Fruit fly (Drosophila melanogaster) whole organism, embryonic: Measurements from ENCODE around the gene eIF3h.
A peak's percentile ranks its signal among the peaks of the same experiment; 100 is the strongest.

Experiments used
- Asciz ChIP-seq: fragments of 200-800 bp; sonication (Bioruptor generic); optimal IDR thresholded peaks from 2 replicates; lab custom pipeline; 2017; ENCODE audit warnings: missing biosample characterization, mild to moderate bottlenecking, missing genetic modification characterization, missing genetic modification reagents
- CG10543 ChIP-seq: fragments of 200-800 bp; sonication (Bioruptor generic); optimal IDR thresholded peaks from 3 replicates; lab custom pipeline; 2017; ENCODE audit warnings: missing biosample characterization, mild to moderate bottlenecking, missing genetic modification characterization, moderate library complexity
- CG10565 ChIP-seq: fragments of 200-800 bp; sonication (Bioruptor generic); optimal IDR thresholded peaks from 3 replicates; lab custom pipeline; 2016; ENCODE audit warnings: missing biosample characterization, mild to moderate bottlenecking, missing genetic modification characterization
- CG12391 ChIP-seq: fragments of 200-800 bp; sonication (Bioruptor generic); optimal IDR thresholded peaks from 3 replicates; lab custom pipeline; 2018; ENCODE audit warnings: missing biosample characterization, mild to moderate bottlenecking, missing genetic modification characterization, moderate library complexity
- CG13424 ChIP-seq: fragments of 200-800 bp; sonication (Bioruptor generic); optimal IDR thresholded peaks from 2 replicates; lab custom pipeline; 2019; ENCODE audit warnings: missing biosample characterization, mild to moderate bottlenecking, missing genetic modification characterization, moderate library complexity
- CG17186 ChIP-seq: fragments of 200-800 bp; sonication (Bioruptor generic); optimal IDR thresholded peaks from 3 replicates; lab custom pipeline; 2017; ENCODE audit warnings: missing biosample characterization, missing genetic modification reagents, missing genetic modification characterization
- CG2116 ChIP-seq: fragments of 200-800 bp; sonication (Bioruptor generic); optimal IDR thresholded peaks from 3 replicates; lab custom pipeline; 2018; ENCODE audit warnings: missing biosample characterization, mild to moderate bottlenecking, missing genetic modification characterization
- CG31441 ChIP-seq: fragments of 200-800 bp; sonication (Bioruptor generic); IDR thresholded peaks from 2 replicates; pipeline ENCODE4 v1.3.6; 2022; ENCODE audit warnings: missing biosample characterization, missing genetic modification characterization
- CG32767 ChIP-seq: fragments of 200-800 bp; sonication (Bioruptor generic); IDR thresholded peaks from 2 replicates; pipeline ENCODE4 v1.3.6; 2022; ENCODE audit warnings: missing biosample characterization, missing genetic modification characterization
- CG42726 ChIP-seq: fragments of 200-800 bp; sonication (Bioruptor generic); IDR thresholded peaks from 2 replicates; pipeline ENCODE4 v1.3.6; 2022; ENCODE audit warnings: missing biosample characterization, missing genetic modification characterization; ENCODE audit not compliant: partially characterized antibody
- CG6791 ChIP-seq: fragments of 200-800 bp; sonication (Bioruptor generic); IDR thresholded peaks from 3 replicates; pipeline ENCODE4 v1.3.6; 2022; ENCODE audit warnings: missing biosample characterization, missing genetic modification characterization; ENCODE audit not compliant: partially characterized antibody
- CG7271 ChIP-seq: fragments of 200-800 bp; sonication (Bioruptor generic); optimal IDR thresholded peaks from 2 replicates; lab custom pipeline; 2018; ENCODE audit warnings: missing biosample characterization, mild to moderate bottlenecking, missing genetic modification characterization, moderate library complexity
- CG7987 ChIP-seq: fragments of 200-800 bp; sonication (Bioruptor generic); optimal IDR thresholded peaks from 2 replicates; lab custom pipeline; 2018; ENCODE audit warnings: missing biosample characterization, mild to moderate bottlenecking, missing genetic modification characterization, moderate library complexity
- CG9437 ChIP-seq: fragments of 200-800 bp; sonication (Bioruptor generic); optimal IDR thresholded peaks from 2 replicates; lab custom pipeline; 2018; ENCODE audit warnings: missing biosample characterization, mild to moderate bottlenecking, missing genetic modification characterization
- Dip2 ChIP-seq: fragments of 200-800 bp; sonication (Bioruptor generic); IDR thresholded peaks from 2 replicates; pipeline ENCODE4 v1.3.6; 2022; ENCODE audit warnings: missing biosample characterization, missing genetic modification characterization
- Doc3 ChIP-seq: fragments of 200-800 bp; sonication (Bioruptor generic); IDR thresholded peaks from 3 replicates; pipeline ENCODE4 v1.3.6; 2022; ENCODE audit warnings: missing biosample characterization, missing genetic modification characterization; ENCODE audit not compliant: partially characterized antibody
- E2f1 ChIP-seq: fragments of 200-800 bp; sonication (Bioruptor generic); IDR thresholded peaks from 2 replicates; pipeline ENCODE4 v1.3.6; 2022; ENCODE audit warnings: missing biosample characterization, missing genetic modification characterization
- Fer3 ChIP-seq: fragments of 200-800 bp; sonication (Bioruptor generic); optimal IDR thresholded peaks from 2 replicates; lab custom pipeline; 2018; ENCODE audit warnings: missing biosample characterization, mild to moderate bottlenecking, missing genetic modification characterization, moderate library complexity
- HLH3B ChIP-seq: fragments of 200-800 bp; sonication (Bioruptor generic); IDR thresholded peaks from 2 replicates; pipeline ENCODE4 v1.3.6; 2022; ENCODE audit warnings: missing biosample characterization, missing genetic modification characterization
- Lim3 ChIP-seq: fragments of 200-800 bp; sonication (Bioruptor generic); IDR thresholded peaks from 2 replicates; pipeline ENCODE4 v1.3.6; 2022; ENCODE audit warnings: missing biosample characterization, missing genetic modification characterization
- Meics ChIP-seq: fragments of 200-800 bp; sonication (Bioruptor generic); optimal IDR thresholded peaks from 2 replicates; lab custom pipeline; 2017; ENCODE audit warnings: missing biosample characterization, mild to moderate bottlenecking, missing genetic modification characterization
- Oaz ChIP-seq: fragments of 200-800 bp; sonication (Bioruptor generic); IDR thresholded peaks from 2 replicates; pipeline ENCODE4 v1.3.6; 2022; ENCODE audit warnings: missing biosample characterization, missing genetic modification characterization
- Oli ChIP-seq: fragments of 200-800 bp; sonication (Bioruptor generic); optimal IDR thresholded peaks from 2 replicates; lab custom pipeline; 2018; ENCODE audit warnings: missing biosample characterization, mild to moderate bottlenecking, missing genetic modification characterization, moderate library complexity
- Optix ChIP-seq: fragments of 200-800 bp; sonication (Bioruptor generic); IDR thresholded peaks from 3 replicates; pipeline ENCODE4 v1.3.6; 2022; ENCODE audit warnings: missing biosample characterization, missing genetic modification characterization
- Ravus ChIP-seq: fragments of 200-800 bp; sonication (Bioruptor generic); IDR thresholded peaks from 2 replicates; pipeline ENCODE4 v1.3.6; 2022; ENCODE audit warnings: missing biosample characterization, missing genetic modification characterization
- Rfx ChIP-seq: fragments of 200-800 bp; sonication (Bioruptor generic); IDR thresholded peaks from 2 replicates; pipeline ENCODE4 v1.3.6; 2022; ENCODE audit warnings: missing biosample characterization, missing genetic modification characterization
- Stat92E ChIP-seq, 3 experiments: fragments of >200 bp in 2 of 3; fragments of 200-800 bp in 1 of 3; sonication (Bioruptor generic) in 1 of 3; optimal IDR thresholded peaks; 2 replicates each; lab custom pipeline; 2017 to 2019; ENCODE audit warnings: missing biosample characterization in 3 of 3, missing genetic modification characterization in 3 of 3, mild to moderate bottlenecking in 1 of 3, moderate library complexity in 1 of 3
- ac ChIP-seq: fragments of 200-800 bp; sonication (Bioruptor generic); optimal IDR thresholded peaks from 3 replicates; lab custom pipeline; 2017; ENCODE audit warnings: missing biosample characterization, mild to moderate bottlenecking, missing genetic modification characterization
- bsh ChIP-seq, 2 experiments: fragments of 200-800 bp; sonication (Bioruptor generic); optimal IDR thresholded peaks; 2 replicates each; lab custom pipeline; 2017 to 2018; ENCODE audit warnings: mild to moderate bottlenecking in 2 of 2, missing biosample characterization in 2 of 2, missing genetic modification characterization in 2 of 2, moderate library complexity in 1 of 2
- cad ChIP-seq: fragments of >200 bp; optimal IDR thresholded peaks from 2 replicates; lab custom pipeline; 2017; ENCODE audit warnings: missing biosample characterization, missing genetic modification characterization
- chinmo ChIP-seq: fragments of 200-800 bp; sonication (Bioruptor generic); IDR thresholded peaks from 4 replicates; pipeline ENCODE4 v1.3.6; 2022; ENCODE audit warnings: missing biosample characterization, missing genetic modification characterization; ENCODE audit not compliant: partially characterized antibody
- chm ChIP-seq: fragments of 200-800 bp; sonication (Bioruptor generic); IDR thresholded peaks from 2 replicates; pipeline ENCODE4 v1.3.6; 2022; ENCODE audit warnings: missing biosample characterization, missing genetic modification characterization
- dan ChIP-seq: fragments of 200-800 bp; sonication (Bioruptor generic); IDR thresholded peaks from 2 replicates; pipeline ENCODE4 v1.3.6; 2022; ENCODE audit warnings: missing biosample characterization, missing genetic modification characterization
- dimm ChIP-seq: fragments of 200-800 bp; sonication (Bioruptor generic); IDR thresholded peaks from 2 replicates; pipeline ENCODE4 v1.3.6; 2022; ENCODE audit warnings: missing biosample characterization, missing genetic modification characterization
- eve ChIP-seq, 2 experiments: fragments of >200 bp; optimal IDR thresholded peaks; 2 replicates each; lab custom pipeline; 2017; ENCODE audit warnings: missing biosample characterization in 2 of 2, missing genetic modification characterization in 2 of 2
- exex ChIP-seq: fragments of 200-800 bp; sonication (Bioruptor generic); optimal IDR thresholded peaks from 4 replicates; lab custom pipeline; 2018; ENCODE audit warnings: missing biosample characterization, mild to moderate bottlenecking, missing genetic modification characterization, moderate library complexity
- fru ChIP-seq: fragments of >200 bp; optimal IDR thresholded peaks from 2 replicates; lab custom pipeline; 2017
- gce ChIP-seq: fragments of 200-800 bp; sonication (Bioruptor generic); IDR thresholded peaks from 3 replicates; pipeline ENCODE4 v1.3.6; 2022; ENCODE audit warnings: missing biosample characterization, missing genetic modification characterization
- h ChIP-seq: fragments of >200 bp; optimal IDR thresholded peaks from 2 replicates; lab custom pipeline; 2017
- kay ChIP-seq: fragments of 200-800 bp; sonication (Bioruptor generic); optimal IDR thresholded peaks from 2 replicates; lab custom pipeline; 2016; ENCODE audit warnings: missing biosample characterization, missing genetic modification characterization
- knrl ChIP-seq: fragments of 200-800 bp; sonication (Bioruptor generic); IDR thresholded peaks from 3 replicates; pipeline ENCODE4 v1.3.6; 2022; ENCODE audit warnings: missing biosample characterization, missing genetic modification characterization; ENCODE audit not compliant: partially characterized antibody
- pho ChIP-seq: fragments of 200-800 bp; sonication (Bioruptor generic); optimal IDR thresholded peaks from 2 replicates; lab custom pipeline; 2016; ENCODE audit warnings: missing biosample characterization, missing genetic modification characterization
- pita ChIP-seq: fragments of 200-800 bp; sonication (Bioruptor generic); optimal IDR thresholded peaks from 2 replicates; lab custom pipeline; 2017; ENCODE audit warnings: missing biosample characterization, mild to moderate bottlenecking, missing genetic modification characterization
- rib ChIP-seq: fragments of 200-800 bp; sonication (Bioruptor generic); IDR thresholded peaks from 2 replicates; pipeline ENCODE4 v1.3.6; 2022; ENCODE audit warnings: missing biosample characterization, missing genetic modification characterization
- sim ChIP-seq: fragments of 200-800 bp; sonication (Bioruptor generic); IDR thresholded peaks from 2 replicates; pipeline ENCODE4 v1.3.6; 2022; ENCODE audit warnings: missing biosample characterization, missing genetic modification characterization
- sr ChIP-seq: fragments of 200-800 bp; sonication (Bioruptor generic); IDR thresholded peaks from 3 replicates; pipeline ENCODE4 v1.3.6; 2022; ENCODE audit warnings: missing biosample characterization, missing genetic modification characterization
- stc ChIP-seq: fragments of 200-800 bp; sonication (Bioruptor generic); IDR thresholded peaks from 2 replicates; pipeline ENCODE4 v1.3.6; 2022; ENCODE audit warnings: missing biosample characterization, missing genetic modification characterization
- sug ChIP-seq: fragments of 200-800 bp; optimal IDR thresholded peaks from 2 replicates; lab custom pipeline; 2019; ENCODE audit warnings: missing biosample characterization, mild to moderate bottlenecking, missing genetic modification characterization, moderate library complexity
- usp ChIP-seq: fragments of >200 bp; optimal IDR thresholded peaks from 2 replicates; lab custom pipeline; 2017; ENCODE audit warnings: missing biosample characterization, missing genetic modification characterization
- wdn ChIP-seq: fragments of 200-800 bp; sonication (Bioruptor generic); IDR thresholded peaks from 2 replicates; pipeline ENCODE4 v1.3.6; 2022; ENCODE audit warnings: missing biosample characterization, missing genetic modification characterization

Gene eIF3h

dm6 chr2L:5004677-5005463, 48.0 kb downstream of the eIF3h start (continued):
- TF ChIP-seq exex (tag; lab: Kevin White, UChicago) (peak; percentile 88), dan (GFP tag; lab: Robert Waterston, UW) (peak; percentile 78), Rfx (GFP tag; lab: Robert Waterston, UW) (peak; percentile 98), Asciz (GFP tag; lab: Kevin White, UChicago) (peak; percentile 89), CG7271 (peak; percentile 75), wdn (peak; percentile 95), CG10543 (GFP tag; lab: Kevin White, UChicago) (peak; percentile 95), CG13424 (tag; lab: Kevin White, UChicago) (peak; percentile 95), CG31441 (peak; percentile 93), CG42726 (GFP tag; lab: Robert Waterston, UW) (no peak), knrl (GFP tag; lab: Robert Waterston, UW) (no peak), HLH3B (peak; percentile 97), fru (lab: Kevin White, UChicago) (no peak), Fer3 (tag; lab: Kevin White, UChicago) (peak; percentile 97), Stat92E (GFP tag; optimal IDR thresholded peaks at IDR 0.05; lab: Kevin White, UChicago) (no peak), h (lab: Kevin White, UChicago) (no peak), sug (peak; percentile 92), chinmo (GFP tag; lab: Robert Waterston, UW) (no peak), sim (peak; percentile 81), CG10565 (GFP tag; lab: Kevin White, UChicago) (peak; percentile 62), eve (GFP tag; optimal IDR thresholded peaks at IDR 0.05; lab: Kevin White, UChicago) (no peak), rib (GFP tag; lab: Robert Waterston, UW) (peak; percentile 95), Optix (peak; percentile 91), CG17186 (GFP tag; lab: Kevin White, UChicago) (peak; percentile 24), Oli (tag; lab: Kevin White, UChicago) (peak; percentile 93), CG2116 (peak; percentile 57), CG7987 (peak; percentile 89), cad (no peak), bsh (GFP tag; optimal IDR thresholded peaks at IDR 0.05; lab: Kevin White, UChicago) (peak; percentile 61 to 95), CG32767 (GFP tag; lab: Robert Waterston, UW) (peak; percentile 93), pho (GFP tag; lab: Kevin White, UChicago) (peak; percentile 97), Oaz (GFP tag; lab: Robert Waterston, UW) (peak; percentile 90), chm (GFP tag; lab: Robert Waterston, UW) (peak; percentile 94), CG6791 (GFP tag; lab: Robert Waterston, UW) (no peak), CG12391 (tag; lab: Kevin White, UChicago) (peak; percentile 93), stc (GFP tag; lab: Robert Waterston, UW) (peak; percentile 95), pita (GFP tag; lab: Kevin White, UChicago) (no peak), dimm (GFP tag; lab: Robert Waterston, UW) (peak; percentile 90), CG9437 (GFP tag; lab: Kevin White, UChicago) (peak; percentile 90), E2f1 (GFP tag; lab: Robert Waterston, UW) (peak; percentile 95), Ravus (GFP tag; lab: Robert Waterston, UW) (peak; percentile 90), kay (GFP tag; lab: Kevin White, UChicago) (peak; percentile 87), ac (GFP tag; lab: Kevin White, UChicago) (peak; percentile 27), gce (GFP tag; lab: Robert Waterston, UW) (peak; percentile 95), Meics (GFP tag; lab: Kevin White, UChicago) (peak; percentile 97), Doc3 (GFP tag; lab: Robert Waterston, UW) (no peak), Lim3 (GFP tag; lab: Robert Waterston, UW) (peak; percentile 84), sr (GFP tag; lab: Robert Waterston, UW) (peak; percentile 62), usp (GFP tag; lab: Kevin White, UChicago) (no peak), Dip2 (GFP tag; lab: Robert Waterston, UW) (peak; percentile 57)
